Worm (Caenorhabditis elegans) whole organism, midembryonic: ENCODE results near the gene srlf-5.

Experiments
- T22C8.4 ChIP-seq: fragments of 200-800 bp; sonication (Bioruptor generic); IDR thresholded peaks from 2 replicates; pipeline ENCODE4 v1.3.6; 2022; ENCODE audit warnings: missing genetic modification characterization, missing compliant biosample characterization
- cog-1 ChIP-seq: sonication (generic microtip); optimal IDR thresholded peaks from 2 replicates; lab custom pipeline; 2016; ENCODE audit warnings: missing genetic modification characterization, missing compliant biosample characterization
- flt-1 ChIP-seq: fragments of 200-800 bp; sonication (Bioruptor generic); IDR thresholded peaks from 2 replicates; pipeline ENCODE4 v1.3.6; 2022; ENCODE audit warnings: missing genetic modification characterization, missing compliant biosample characterization
- klf-2 ChIP-seq: fragments of 200-800 bp; sonication (Bioruptor generic); conservative IDR thresholded peaks from 2 replicates; pipeline ENCODE4 v1.3.6; 2022; ENCODE audit warnings: missing genetic modification reagents, missing genetic modification characterization, missing compliant biosample characterization
- med-1 ChIP-seq: sonication (generic microtip); optimal IDR thresholded peaks from 2 replicates; lab custom pipeline; 2017; ENCODE audit warnings: missing genetic modification characterization, mild to moderate bottlenecking, missing compliant biosample characterization, antibody characterized with exemption, missing genetic modification reagents; ENCODE audit not compliant: insufficient read depth
- ztf-23 ChIP-seq: fragments of 200-800 bp; sonication (Bioruptor generic); IDR thresholded peaks from 2 replicates; pipeline ENCODE4 v1.3.6; 2022; ENCODE audit warnings: missing genetic modification reagents, missing genetic modification characterization, missing compliant biosample characterization
- ztf-29 ChIP-seq: fragments of 200-800 bp; sonication (Bioruptor generic); IDR thresholded peaks from 2 replicates; pipeline ENCODE4 v1.3.6; 2022; ENCODE audit warnings: missing genetic modification reagents, missing genetic modification characterization, missing compliant biosample characterization

- no peak for TF ChIP-seq flt-1 (GFP tag; lab: Robert Waterston, UW)
- TF ChIP-seq T22C8.4, result no peak
- TF ChIP-seq cog-1 (tag; lab: Kevin White, UChicago), result no peak
- no peak for TF ChIP-seq med-1
- no peak for TF ChIP-seq klf-2 (GFP tag; lab: Robert Waterston, UW)
- TF ChIP-seq ztf-23, result no peak
- no peak for TF ChIP-seq ztf-29
Measured at ce11 chrIV:12892194-12892593, 34.3 kb downstream of the srlf-5 start, which contains the start of gene K08D8.1.
